Worm (Caenorhabditis elegans): ENCODE measurements around the gene C36A4.4.
A peak's percentile ranks its signal among the peaks of the same experiment; 100 is the strongest.

Gene C36A4.4

DNA sequence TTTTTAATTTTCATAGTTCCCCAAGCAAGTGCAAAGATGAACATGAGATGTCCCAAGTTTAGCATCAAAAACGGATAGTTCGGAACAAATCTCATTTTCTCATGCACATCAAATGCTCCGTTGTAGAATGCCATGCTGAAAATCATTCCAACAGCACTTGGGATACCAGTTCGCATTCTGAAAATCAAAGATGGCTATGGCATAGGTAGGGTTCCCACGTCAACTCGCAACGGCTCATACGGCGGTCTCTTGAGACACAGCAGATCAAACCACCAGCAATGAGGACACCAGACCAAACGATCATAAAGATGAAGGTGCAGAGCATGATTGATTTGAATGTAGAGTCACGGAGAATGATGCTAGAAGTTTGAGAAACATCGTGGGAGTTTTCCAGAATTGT is 40.3 kb downstream of the C36A4.4 start:
- TF ChIP-seq ref-1 (GFP tag; conservative IDR thresholded peaks at IDR 0.05) (no peak), flt-1 (GFP tag; IDR thresholded peaks at IDR 0.05) (no peak)

DNA sequence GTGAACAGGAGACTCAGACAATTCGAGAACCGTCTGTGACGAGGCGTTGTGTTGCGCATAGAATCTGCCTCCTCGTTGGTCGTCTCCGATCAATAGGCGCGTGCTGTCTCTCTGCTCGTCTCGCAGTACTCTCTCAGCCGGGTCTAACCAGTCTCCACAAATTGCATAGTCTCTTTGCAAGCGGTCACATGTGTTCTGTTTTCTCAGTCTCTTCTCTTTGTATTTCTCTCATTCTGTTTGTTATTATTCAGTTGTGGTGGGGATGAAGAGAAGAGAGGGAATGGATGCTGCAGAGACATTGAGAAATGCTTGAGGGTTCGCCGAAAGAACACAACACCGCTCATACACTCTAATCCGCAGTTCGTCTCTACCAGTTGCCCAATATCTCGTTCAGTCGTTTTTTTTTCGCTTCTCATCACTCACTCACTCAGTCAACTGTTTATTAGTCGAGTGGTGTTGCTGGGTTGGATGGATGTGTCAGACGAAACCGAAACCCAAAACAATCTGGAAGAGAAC is 42.0 kb downstream of the C36A4.4 start:
- TF ChIP-seq tab-1 (GFP tag; IDR thresholded peaks at IDR 0.05) (no peak), ztf-29 (GFP tag; IDR thresholded peaks at IDR 0.05) (peak; percentile 80; the same call in 1 of the 2 replicates), cog-1 (tag; optimal IDR thresholded peaks at IDR 0.05) (peak; percentile 97), med-1 (GFP tag; optimal IDR thresholded peaks at IDR 0.05; ENCODE audit: insufficient read depth) (no peak), flt-1 (GFP tag; IDR thresholded peaks at IDR 0.05) (peak; percentile 55; the same call in 1 of the 2 replicates), T22C8.4 (GFP tag; IDR thresholded peaks at IDR 0.05) (peak; percentile 89)

DNA sequence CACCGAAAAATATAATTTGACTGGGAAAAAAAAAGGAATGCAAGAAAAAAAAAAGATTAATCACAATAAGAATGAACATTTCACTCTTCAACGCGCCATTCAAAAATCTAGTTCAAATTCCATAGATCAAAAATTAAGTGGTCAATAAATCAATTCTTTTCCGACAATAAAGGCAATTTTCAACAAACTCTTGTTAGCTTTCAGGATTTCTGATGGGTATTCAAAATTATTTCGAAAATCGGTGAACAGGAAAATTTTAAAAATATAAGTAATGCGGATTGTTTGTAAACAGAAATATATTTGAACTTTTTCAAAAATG is 42.5 kb downstream of the C36A4.4 start:
- no peak for TF ChIP-seq tab-1 (GFP tag; IDR thresholded peaks at IDR 0.05)
- TF ChIP-seq klf-2 (GFP tag; conservative IDR thresholded peaks at IDR 0.05) = no peak
- TF ChIP-seq med-1 (GFP tag; optimal IDR thresholded peaks at IDR 0.05; ENCODE audit: insufficient read depth) = no peak
- no peak for TF ChIP-seq flt-1 (GFP tag; IDR thresholded peaks at IDR 0.05)
- TF ChIP-seq cog-1 (tag; optimal IDR thresholded peaks at IDR 0.05) = no peak
- no peak for TF ChIP-seq T22C8.4 (GFP tag; IDR thresholded peaks at IDR 0.05)
- TF ChIP-seq ztf-23 (GFP tag; IDR thresholded peaks at IDR 0.05) = no peak

DNA sequence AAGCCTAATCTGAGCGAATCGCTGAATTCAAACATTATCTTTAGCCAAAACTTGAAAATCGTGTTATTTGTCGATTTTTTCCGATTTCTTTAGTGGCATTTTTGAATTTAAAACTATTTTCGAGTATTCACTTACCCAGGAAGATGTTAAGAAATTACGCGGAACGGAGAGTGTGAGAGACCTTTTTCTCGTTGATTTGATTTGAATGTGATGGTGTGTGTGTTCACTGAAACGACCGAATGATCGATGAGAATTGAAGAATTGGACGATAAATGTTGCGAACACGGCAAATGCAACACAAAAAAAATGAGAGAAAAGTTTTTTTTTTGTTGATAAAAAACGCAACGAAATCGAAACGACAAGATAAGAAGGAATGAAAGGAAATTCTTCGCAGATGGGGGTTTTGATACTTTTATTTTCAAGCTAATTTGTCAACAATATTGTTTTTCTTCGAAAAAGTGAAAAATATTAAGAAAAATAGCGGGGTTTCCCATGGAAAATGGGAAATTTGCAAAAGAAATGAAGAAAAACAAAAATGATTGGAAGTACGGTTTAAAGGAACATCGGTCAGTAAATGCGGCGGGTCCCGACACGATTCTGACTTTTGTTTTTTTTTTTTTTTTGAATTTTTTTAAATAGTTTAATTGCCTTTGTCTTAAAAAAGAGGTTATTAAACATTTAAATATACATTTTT is 43.0 kb downstream of the C36A4.4 start, which contains the start of gene mtm-3:
mtm-3 (minus strand) TSS at position 228 of the 694 bp plus-strand sequence.
- TF ChIP-seq ztf-23 (GFP tag; IDR thresholded peaks at IDR 0.05) = no peak
- TF ChIP-seq tab-1 (GFP tag; IDR thresholded peaks at IDR 0.05) = no peak
- no peak for TF ChIP-seq T22C8.4 (GFP tag; IDR thresholded peaks at IDR 0.05)
- TF ChIP-seq med-1 (GFP tag; optimal IDR thresholded peaks at IDR 0.05; ENCODE audit: insufficient read depth) = no peak
- no peak for TF ChIP-seq klf-2 (GFP tag; conservative IDR thresholded peaks at IDR 0.05)
- TF ChIP-seq ztf-29 (GFP tag; IDR thresholded peaks at IDR 0.05) = no peak
- TF ChIP-seq ref-1 (GFP tag; conservative IDR thresholded peaks at IDR 0.05) = no peak
- TF ChIP-seq flt-1 (GFP tag; IDR thresholded peaks at IDR 0.05) = no peak
- no peak for TF ChIP-seq cog-1 (tag; optimal IDR thresholded peaks at IDR 0.05)

DNA sequence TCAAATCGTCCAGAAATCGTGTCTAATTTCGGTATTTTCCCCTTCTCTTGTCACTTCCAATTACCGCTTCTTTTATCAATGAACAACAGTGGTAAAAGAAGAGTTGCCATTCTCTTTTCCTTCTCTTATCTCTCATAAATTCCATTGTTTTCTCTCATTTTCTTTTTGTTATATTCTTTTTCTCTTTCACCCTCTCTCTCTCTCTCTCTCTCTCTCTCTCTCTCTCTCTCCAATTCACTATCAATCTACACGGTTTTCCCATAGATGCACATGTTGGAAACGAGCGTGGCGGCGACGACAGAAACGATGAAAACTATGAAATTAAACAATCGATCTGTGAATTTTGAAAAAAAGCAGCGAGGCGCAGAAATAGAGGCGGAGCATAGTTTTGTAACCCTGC is 44.2 kb downstream of the C36A4.4 start:
- no peak for TF ChIP-seq flt-1 (GFP tag; IDR thresholded peaks at IDR 0.05)
- 0 out of 2 replicates have a peak, but pooled peaks have one; percentile 34 for TF ChIP-seq ztf-23 (GFP tag; IDR thresholded peaks at IDR 0.05)
- no peak for TF ChIP-seq med-1 (GFP tag; optimal IDR thresholded peaks at IDR 0.05; ENCODE audit: insufficient read depth)

DNA sequence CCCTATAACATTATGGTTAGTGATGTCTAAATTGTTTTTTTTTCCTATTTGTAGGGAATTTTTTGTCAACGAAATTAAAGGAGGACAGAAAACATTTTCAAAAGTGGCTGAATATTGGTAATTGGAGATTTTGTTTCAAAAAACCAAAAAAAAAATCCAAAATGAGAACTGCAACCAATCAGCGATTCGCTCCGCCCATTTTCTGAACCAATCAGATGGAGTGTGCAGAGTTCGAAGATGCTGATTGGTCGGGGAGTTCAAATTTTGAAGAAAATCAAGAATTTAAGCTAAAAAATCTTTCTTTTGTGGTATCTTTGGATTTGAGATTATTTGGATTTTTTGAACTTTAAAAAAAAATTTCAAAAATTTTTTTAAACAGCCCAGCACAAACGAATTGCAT is 45.0 kb downstream of the C36A4.4 start:
- TF ChIP-seq klf-2 (GFP tag; conservative IDR thresholded peaks at IDR 0.05) = no peak
- no peak for TF ChIP-seq cog-1 (tag; optimal IDR thresholded peaks at IDR 0.05)

DNA sequence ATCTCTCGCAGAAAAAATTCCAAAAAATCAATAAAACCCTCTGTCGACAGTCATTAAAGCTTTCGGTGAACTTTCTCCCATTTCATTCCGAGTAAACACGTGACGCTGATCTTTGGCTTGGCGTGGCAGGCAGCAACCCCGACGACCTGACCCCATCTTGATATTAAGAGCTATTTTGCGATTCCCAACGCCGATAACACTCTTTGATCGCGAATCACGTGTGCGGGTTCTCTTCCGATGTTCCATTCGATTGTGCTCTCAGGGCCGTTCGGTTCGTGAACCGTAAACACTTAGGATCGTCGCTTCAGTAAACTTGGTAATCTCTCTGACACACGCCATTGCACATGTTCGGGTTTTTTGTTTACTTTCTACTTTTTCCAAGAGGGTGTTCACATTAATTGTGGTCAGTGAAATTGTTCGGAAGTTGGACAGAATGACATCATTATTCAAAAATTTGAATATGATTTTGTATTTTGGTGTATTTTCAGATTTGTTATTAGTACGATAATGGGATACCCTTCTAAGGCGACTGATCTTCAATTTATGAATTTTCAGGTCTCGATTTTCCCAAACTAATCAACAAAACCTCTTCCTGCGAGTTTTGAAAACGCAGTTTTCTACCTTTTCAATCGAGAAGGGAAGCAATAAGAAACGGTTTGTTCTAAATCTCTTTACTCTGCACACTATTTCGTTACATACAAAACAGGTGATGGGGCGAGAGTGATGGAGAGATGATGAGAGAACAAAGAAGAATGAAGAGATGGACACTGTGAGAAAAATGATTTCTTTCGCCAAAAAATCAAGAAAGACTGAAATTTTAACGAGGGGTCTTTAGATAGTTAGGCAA is 46.0 kb downstream of the C36A4.4 start:
- TF ChIP-seq tab-1 (GFP tag; IDR thresholded peaks at IDR 0.05) (no peak), T22C8.4 (GFP tag; IDR thresholded peaks at IDR 0.05) (0 out of 2 replicates have a peak, but pooled peaks have one; percentile 8)

DNA sequence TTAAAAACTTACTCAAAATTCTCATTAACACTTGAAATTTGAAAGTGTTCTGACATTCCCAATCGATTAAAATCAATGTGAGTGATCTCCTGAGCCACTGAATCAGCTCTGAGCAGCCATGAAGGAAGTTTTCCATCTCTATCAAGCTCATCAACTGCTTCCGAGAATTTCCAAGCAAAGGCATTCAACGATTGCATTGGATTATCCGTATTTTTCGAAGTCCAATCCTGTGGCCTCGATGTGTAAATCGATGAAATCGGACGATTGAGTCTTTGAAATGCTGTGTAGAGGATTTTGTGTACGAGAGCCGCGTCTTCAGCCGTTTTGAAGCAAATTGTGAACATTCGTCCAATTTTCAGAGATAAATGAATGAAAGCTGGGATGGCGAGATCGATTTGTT is 47.5 kb downstream of the C36A4.4 start:
- TF ChIP-seq med-1 (GFP tag; optimal IDR thresholded peaks at IDR 0.05; ENCODE audit: insufficient read depth) = no peak
- TF ChIP-seq ref-1 (GFP tag; conservative IDR thresholded peaks at IDR 0.05) = no peak
- TF ChIP-seq flt-1 (GFP tag; IDR thresholded peaks at IDR 0.05) = no peak
- TF ChIP-seq tab-1 (GFP tag; IDR thresholded peaks at IDR 0.05) = no peak
- TF ChIP-seq T22C8.4 (GFP tag; IDR thresholded peaks at IDR 0.05) = no peak
- no peak for TF ChIP-seq cog-1 (tag; optimal IDR thresholded peaks at IDR 0.05)
- TF ChIP-seq ztf-29 (GFP tag; IDR thresholded peaks at IDR 0.05) = no peak
- TF ChIP-seq ztf-23 (GFP tag; IDR thresholded peaks at IDR 0.05) = no peak
- TF ChIP-seq klf-2 (GFP tag; conservative IDR thresholded peaks at IDR 0.05) = no peak
